Worm (Caenorhabditis elegans) whole organism, L4 larva: Measurements from ENCODE around the gene nhr-115.

ENCODE experiments used
- ama-1 ChIP-seq: fragments of 150-350 bp; optimal IDR thresholded peaks from 2 replicates; lab custom pipeline; 2014; ENCODE audit warnings: inconsistent platforms, mixed read lengths
- ceh-32 ChIP-seq: sonication (generic microtip); optimal IDR thresholded peaks from 2 replicates; lab custom pipeline; 2016; ENCODE audit warnings: mild to moderate bottlenecking, missing genetic modification characterization, missing compliant biosample characterization; ENCODE audit not compliant: poor library complexity
- ctbp-1 ChIP-seq: fragments of 200-800 bp; sonication (Bioruptor generic); IDR thresholded peaks from 2 replicates; pipeline ENCODE4 v1.3.6; 2022; ENCODE audit warnings: missing genetic modification reagents, missing genetic modification characterization, missing compliant biosample characterization
- daf-16 ChIP-seq, 3 experiments: sonication (generic microtip); optimal IDR thresholded peaks; 2 replicates each; lab custom pipeline; 2016 to 2017; ENCODE audit warnings: missing genetic modification characterization in 3 of 3, missing genetic modification reagents in 3 of 3, mild to moderate bottlenecking in 2 of 3, missing compliant biosample characterization in 2 of 3, missing biosample characterization in 1 of 3, moderate library complexity in 1 of 3
- daf-19 ChIP-seq: fragments of 200-800 bp; sonication (Bioruptor generic); conservative IDR thresholded peaks from 2 replicates; pipeline ENCODE4 v1.3.6; 2022; ENCODE audit warnings: missing genetic modification characterization, missing compliant biosample characterization
- daf-8 ChIP-seq: fragments of 200-800 bp; sonication (Bioruptor generic); IDR thresholded peaks from 2 replicates; pipeline ENCODE4 v1.3.6; 2022; ENCODE audit warnings: missing genetic modification characterization, missing compliant biosample characterization
- dmd-6 ChIP-seq: fragments of 200-800 bp; sonication (Bioruptor generic); IDR thresholded peaks from 2 replicates; pipeline ENCODE4 v1.3.6; 2022; ENCODE audit warnings: missing genetic modification reagents, missing genetic modification characterization, missing compliant biosample characterization
- dmd-8 ChIP-seq: fragments of 200-800 bp; sonication (Bioruptor generic); IDR thresholded peaks from 2 replicates; pipeline ENCODE4 v1.3.6; 2022; ENCODE audit warnings: missing genetic modification characterization, missing compliant biosample characterization
- dve-1 ChIP-seq: sonication (generic microtip); optimal IDR thresholded peaks from 2 replicates; lab custom pipeline; 2017; ENCODE audit warnings: antibody characterized with exemption, mild to moderate bottlenecking, missing genetic modification characterization, missing compliant biosample characterization; ENCODE audit not compliant: insufficient read depth
- hif-1 ChIP-seq, 2 experiments: sonication (generic microtip); optimal IDR thresholded peaks; 2 replicates each; lab custom pipeline; 2016 to 2017; ENCODE audit warnings: missing compliant biosample characterization in 2 of 2, missing genetic modification characterization in 2 of 2, missing genetic modification reagents in 2 of 2, missing genotype in 2 of 2, mild to moderate bottlenecking in 1 of 2
- hlh-11 ChIP-seq: fragments of 200-800 bp; sonication (Bioruptor generic); optimal IDR thresholded peaks from 2 replicates; lab custom pipeline; 2018; ENCODE audit warnings: mild to moderate bottlenecking, missing genetic modification characterization, missing compliant biosample characterization
- hlh-30 ChIP-seq: sonication (generic microtip); optimal IDR thresholded peaks from 2 replicates; lab custom pipeline; 2017; ENCODE audit warnings: antibody characterized with exemption, mild to moderate bottlenecking, missing genetic modification characterization, missing compliant biosample characterization; ENCODE audit not compliant: insufficient read depth
- lin-38 ChIP-seq: fragments of 200-800 bp; sonication (Bioruptor generic); IDR thresholded peaks from 2 replicates; pipeline ENCODE4 v1.3.6; 2022; ENCODE audit warnings: missing genetic modification reagents, missing genetic modification characterization, missing compliant biosample characterization
- lin-39 ChIP-seq: fragments of 150-350 bp; optimal IDR thresholded peaks from 2 replicates; lab custom pipeline; 2014; ENCODE audit warnings: missing biosample characterization, missing genetic modification reagents, missing genetic modification characterization
- lir-3 ChIP-seq: sonication (generic microtip); optimal IDR thresholded peaks from 2 replicates; lab custom pipeline; 2016; ENCODE audit warnings: mild to moderate bottlenecking, missing genetic modification characterization, missing compliant biosample characterization
- mdl-1 ChIP-seq, 2 experiments: fragments of 150-350 bp in 1 of 2; sonication (generic microtip) in 1 of 2; optimal IDR thresholded peaks; 2 replicates each; lab custom pipeline; 2014 to 2017; ENCODE audit warnings: missing biosample characterization in 2 of 2, missing genetic modification characterization in 2 of 2
- mep-1 ChIP-seq: fragments of 150-350 bp; sonication (generic microtip); optimal IDR thresholded peaks from 3 replicates; lab custom pipeline; 2014; ENCODE audit warnings: missing biosample characterization, missing genetic modification characterization
- mes-2 ChIP-seq: sonication (generic microtip); optimal IDR thresholded peaks from 2 replicates; lab custom pipeline; 2016; ENCODE audit warnings: missing genotype, mild to moderate bottlenecking, missing genetic modification characterization, missing compliant biosample characterization; ENCODE audit not compliant: poor library complexity, severe bottlenecking
- nhr-28 ChIP-seq: fragments of 150-350 bp; optimal IDR thresholded peaks from 2 replicates; lab custom pipeline; 2014; ENCODE audit warnings: missing biosample characterization, missing genetic modification characterization
- nhr-76 ChIP-seq: fragments of 150-350 bp; optimal IDR thresholded peaks from 2 replicates; lab custom pipeline; 2014; ENCODE audit warnings: missing biosample characterization, missing genetic modification characterization
- nhr-77 ChIP-seq: fragments of 150-350 bp; optimal IDR thresholded peaks from 2 replicates; lab custom pipeline; 2014; ENCODE audit warnings: missing biosample characterization, missing genetic modification characterization
- pha-4 ChIP-seq, 2 experiments: fragments of 150-350 bp in 1 of 2; fragments of 200-800 bp in 1 of 2; sonication (Bioruptor generic) in 1 of 2; IDR thresholded peaks in 1 of 2; optimal IDR thresholded peaks in 1 of 2; 2 replicates each; pipeline versions ENCODE4 v1.3.6 to Lab custom; 2014 to 2022; ENCODE audit warnings: missing genetic modification characterization in 2 of 2, missing genetic modification reagents in 2 of 2, missing biosample characterization in 1 of 2, missing compliant biosample characterization in 1 of 2
- saeg-2 ChIP-seq: fragments of 200-800 bp; sonication (Bioruptor generic); IDR thresholded peaks from 2 replicates; pipeline ENCODE4 v1.3.6; 2022; ENCODE audit warnings: missing genetic modification reagents, missing genetic modification characterization, missing compliant biosample characterization
- set-16 ChIP-seq: fragments of 200-800 bp; sonication (Bioruptor generic); IDR thresholded peaks from 2 replicates; pipeline ENCODE4 v1.3.6; 2022; ENCODE audit warnings: missing genetic modification reagents, missing genetic modification characterization, missing compliant biosample characterization
- snpc-4 ChIP-seq: fragments of 150-350 bp; optimal IDR thresholded peaks from 2 replicates; lab custom pipeline; 2014; ENCODE audit warnings: missing biosample characterization, missing genetic modification characterization
- spr-3 ChIP-seq: fragments of 200-800 bp; sonication (Bioruptor generic); optimal IDR thresholded peaks from 2 replicates; lab custom pipeline; 2018; ENCODE audit warnings: mild to moderate bottlenecking, missing genetic modification characterization, missing compliant biosample characterization
- tra-1 ChIP-seq: fragments of 200-800 bp; sonication (Bioruptor generic); IDR thresholded peaks from 2 replicates; pipeline ENCODE4 v1.3.6; 2022; ENCODE audit warnings: missing genetic modification reagents, missing genetic modification characterization, missing compliant biosample characterization
- unc-62 ChIP-seq, 3 experiments: fragments of 150-350 bp in 1 of 3; sonication (generic microtip); optimal IDR thresholded peaks in 2 of 3; peaks in 1 of 3; 1 replicate in 1 of 3; 2 replicates in 2 of 3; lab custom pipeline; 2014 to 2017; ENCODE audit warnings: missing biosample characterization in 3 of 3, missing genetic modification characterization in 3 of 3, missing genetic modification reagents in 3 of 3, missing genotype in 1 of 3
- vab-7 ChIP-seq: fragments of 200-800 bp; sonication (Bioruptor generic); IDR thresholded peaks from 2 replicates; pipeline ENCODE4 v1.3.6; 2022; ENCODE audit warnings: missing genetic modification reagents, missing genetic modification characterization, missing compliant biosample characterization
- zip-2 ChIP-seq: fragments of 150-350 bp; optimal IDR thresholded peaks from 2 replicates; lab custom pipeline; 2014; ENCODE audit warnings: missing biosample characterization, missing genetic modification characterization

The nhr-115 gene

DNA sequence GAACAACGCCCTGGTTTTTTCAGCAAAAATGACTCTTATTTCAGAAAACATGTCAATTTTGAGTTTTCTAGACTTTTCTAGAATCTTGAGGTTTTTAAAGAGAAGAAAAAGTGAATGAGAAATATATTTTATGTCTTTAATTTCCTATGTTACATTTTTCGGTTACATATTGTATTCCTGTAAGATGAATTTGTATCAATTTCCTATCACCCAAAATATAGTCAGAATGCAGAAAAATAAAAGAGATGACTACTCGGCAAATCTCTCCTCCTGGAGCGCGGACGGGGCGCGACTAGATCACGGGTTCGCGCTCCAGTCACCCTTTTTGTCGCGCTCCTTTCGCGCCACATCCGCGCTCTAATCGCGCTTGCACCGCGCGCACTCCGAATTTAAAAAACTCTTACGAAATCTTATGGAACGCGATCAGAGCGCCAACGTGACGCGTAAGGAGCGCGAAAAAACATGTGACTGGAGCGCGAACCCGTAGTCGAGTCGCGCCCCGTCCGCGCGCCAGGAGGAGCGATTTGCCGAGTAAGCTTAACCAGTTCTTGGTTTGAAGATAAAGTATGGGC lies 37.7 kb upstream of the nhr-115 start, which contains the start of gene str-253:
TSS of gene str-253 (minus strand) at position 51 of the 572 bp plus-strand sequence.
- TF ChIP-seq set-16 (GFP tag; lab: Robert Waterston, UW) (peak; percentile 72), lin-38 (GFP tag; lab: Robert Waterston, UW) (no peak), ama-1 (no peak), ceh-32 (tag; lab: Kevin White, UChicago) (no peak), mep-1 (tag; lab: Kevin White, UChicago) (no peak), unc-62 (GFP tag; optimal IDR thresholded peaks at IDR 0.05 in 1 of 2; lab: Kevin White, UChicago) (peak in 1 of 2 experiments; percentile 82), unc-62 (tag; optimal IDR thresholded peaks at IDR 0.05; lab: Kevin White, UChicago) (no peak), daf-19 (no peak), mdl-1 (tag; optimal IDR thresholded peaks at IDR 0.05; lab: Kevin White, UChicago) (no peak), nhr-77 (no peak), spr-3 (GFP tag; lab: Kevin White, UChicago) (no peak), hif-1 (tag; optimal IDR thresholded peaks at IDR 0.05; lab: Kevin White, UChicago) (no peak), daf-8 (GFP tag; lab: Robert Waterston, UW) (no peak)
- TF ChIP-seq, all 104 proteins: peak for 2

DNA sequence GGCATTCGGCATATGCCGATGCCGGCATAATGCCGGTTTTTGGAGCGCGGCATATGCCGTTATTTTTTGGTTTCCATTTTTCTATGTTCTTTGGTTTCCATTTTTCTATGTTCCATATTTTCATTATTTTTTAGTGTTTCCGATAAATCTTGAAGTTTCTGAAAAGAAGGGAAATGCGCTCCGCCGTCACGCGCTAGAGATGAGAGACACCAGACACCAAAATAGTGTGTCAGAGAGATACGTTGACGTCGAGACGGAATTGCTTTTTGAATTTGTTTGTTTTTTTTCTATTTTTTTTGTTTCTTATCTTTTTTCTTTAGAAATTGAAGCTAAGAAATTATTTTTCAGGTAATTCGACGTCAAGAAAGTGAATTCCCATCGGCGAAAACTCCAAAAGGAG lies 37.1 kb upstream of the nhr-115 start, which contains the start of gene F41B5.1:
TSS of gene F41B5.1 (plus strand) at position 343 of the 400 bp plus-strand sequence.
- TF ChIP-seq lin-38 (GFP tag; lab: Robert Waterston, UW), result peak; percentile 73

DNA sequence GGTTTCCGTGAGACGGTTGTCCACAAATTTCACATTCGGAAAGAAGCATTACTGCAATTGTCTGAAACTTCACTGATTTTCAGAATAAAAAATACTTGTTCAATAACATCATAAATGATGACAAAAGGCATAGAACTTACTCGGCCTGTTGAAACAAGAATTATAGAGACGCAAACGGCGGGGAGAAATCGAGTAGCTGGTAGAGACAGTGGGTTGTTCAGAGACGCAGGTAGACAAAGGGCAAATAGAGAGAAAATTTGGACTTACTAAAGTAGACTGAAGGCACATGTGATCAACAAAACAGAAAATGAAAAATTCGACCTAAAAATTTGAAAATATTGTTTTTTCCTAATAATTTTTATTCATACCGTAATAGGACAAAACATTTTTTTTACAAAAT lies 32.6 kb upstream of the nhr-115 start, which contains the start of gene nhr-182:
TSS of gene nhr-182 (minus strand) at position 178 of the 400 bp plus-strand sequence.
- peak; percentile 53 for TF ChIP-seq dve-1 (tag; lab: Kevin White, UChicago)
- TF ChIP-seq snpc-4 (tag; lab: Kevin White, UChicago), result no peak
- peak; percentile 10 for TF ChIP-seq mes-2 (tag; lab: Kevin White, UChicago)
- no peak for TF ChIP-seq daf-16 (GFP tag; optimal IDR thresholded peaks at IDR 0.05; lab: Kevin White, UChicago)
- TF ChIP-seq daf-16 (tag; optimal IDR thresholded peaks at IDR 0.05; lab: Kevin White, UChicago), result peak; percentile 66
- TF ChIP-seq hlh-11 (tag; lab: Kevin White, UChicago), result peak; percentile 14
- TF ChIP-seq hlh-30, result peak; percentile 60
- peak; percentile 25 for TF ChIP-seq nhr-28 (tag; lab: Kevin White, UChicago)
- no peak for TF ChIP-seq zip-2 (tag; lab: Kevin White, UChicago)
- TF ChIP-seq ctbp-1, result no peak
- TF ChIP-seq dmd-6 (GFP tag; lab: Robert Waterston, UW), result peak; percentile 18; the same call in 1 of the 2 replicates

DNA sequence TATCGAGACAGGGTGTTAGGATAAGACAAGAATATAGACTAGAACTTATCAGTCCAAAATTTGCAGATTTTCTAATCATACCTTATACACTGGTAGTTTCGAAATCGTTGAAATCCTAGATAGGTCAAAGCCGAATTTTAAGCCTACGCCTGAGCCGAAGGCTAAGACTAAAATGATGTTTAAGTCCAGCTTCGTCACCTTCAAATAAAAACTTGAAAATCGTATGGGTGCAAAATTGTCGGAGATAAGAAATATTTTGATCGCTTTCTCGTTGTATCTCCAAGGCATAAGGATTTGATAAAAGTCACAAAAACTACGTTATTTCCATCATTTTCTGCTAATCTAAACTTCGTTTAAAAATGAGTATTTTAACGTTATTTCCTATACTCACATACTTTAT lies 31.7 kb upstream of the nhr-115 start, which contains the start of gene F41B5.12:
TSS of gene F41B5.12 (plus strand) at position 301 of the 400 bp plus-strand sequence.
- no peak for TF ChIP-seq lin-39 (tag; lab: Kevin White, UChicago)
- TF ChIP-seq lir-3 (tag; lab: Kevin White, UChicago), result no peak
- TF ChIP-seq ama-1, result no peak
- TF ChIP-seq tra-1 (GFP tag; lab: Robert Waterston, UW), result no peak
- TF ChIP-seq ctbp-1, result no peak
- TF ChIP-seq nhr-76 (tag; lab: Kevin White, UChicago), result no peak
- TF ChIP-seq vab-7, result no peak
- no peak for TF ChIP-seq hif-1 (tag; optimal IDR thresholded peaks at IDR 0.05; lab: Kevin White, UChicago)

DNA sequence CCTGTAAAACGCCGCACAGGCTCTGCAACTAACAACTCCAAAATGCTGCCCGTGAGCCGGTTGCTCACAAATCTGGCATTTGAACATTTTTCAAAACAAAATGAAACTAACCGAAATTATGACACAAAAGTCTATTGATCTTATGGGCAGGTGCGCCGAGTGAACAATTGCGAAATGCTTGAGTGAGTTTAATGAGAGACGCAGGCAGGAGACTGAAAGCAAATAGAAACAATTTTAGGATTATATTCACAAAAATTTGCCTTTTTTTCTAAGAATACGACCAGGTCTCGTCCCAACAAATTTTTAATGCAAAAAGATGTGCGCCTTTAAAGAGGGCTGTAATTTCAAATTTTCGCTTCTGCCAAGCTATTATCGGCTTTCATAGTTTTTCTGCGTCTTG lies 27.9 kb upstream of the nhr-115 start, which contains the start of gene nhr-183:
TSS of gene nhr-183 (minus strand) at position 180 of the 400 bp plus-strand sequence.
- no peak for TF ChIP-seq dmd-8
- TF ChIP-seq daf-8 (GFP tag; lab: Robert Waterston, UW), result no peak
- TF ChIP-seq saeg-2 (GFP tag; lab: Robert Waterston, UW), result no peak
- TF ChIP-seq pha-4 (GFP tag; IDR thresholded peaks at IDR 0.05; lab: Robert Waterston, UW), result no peak
- TF ChIP-seq pha-4 (tag; optimal IDR thresholded peaks at IDR 0.05; lab: Kevin White, UChicago), result peak; percentile 49
